Fruit fly (Drosophila melanogaster) whole organism, wandering third instar larva: ENCODE measurements around the gene Gad1.
A peak's percentile ranks its signal among the peaks of the same experiment; 100 is the strongest.

Source experiments
- Abd-B ChIP-seq: fragments of >200 bp; optimal IDR thresholded peaks from 2 replicates; lab custom pipeline; 2017; ENCODE audit warnings: missing biosample characterization, missing genetic modification characterization
- CG32264 ChIP-seq: fragments of 200-800 bp; sonication (Bioruptor generic); optimal IDR thresholded peaks from 2 replicates; lab custom pipeline; 2016; ENCODE audit warnings: missing biosample characterization, missing genetic modification characterization
- CG9705 ChIP-seq: fragments of 200-800 bp; sonication (Bioruptor generic); optimal IDR thresholded peaks from 2 replicates; lab custom pipeline; 2018; ENCODE audit warnings: missing biosample characterization, mild to moderate bottlenecking, missing genetic modification characterization
- CrebA ChIP-seq: fragments of 200-800 bp; sonication (Bioruptor generic); optimal IDR thresholded peaks from 2 replicates; lab custom pipeline; 2016; ENCODE audit warnings: missing biosample characterization, mild to moderate bottlenecking, missing genetic modification characterization, borderline replicate concordance
- Dfd ChIP-seq: fragments of >200 bp; optimal IDR thresholded peaks from 2 replicates; lab custom pipeline; 2017; ENCODE audit warnings: missing biosample characterization, missing genetic modification characterization
- Dif ChIP-seq: fragments of 200-275, 200-300 bp; sonication (Bioruptor generic); optimal IDR thresholded peaks from 2 replicates; lab custom pipeline; 2018; ENCODE audit warnings: missing biosample characterization, missing genetic modification characterization; ENCODE audit not compliant: partially characterized antibody
- GATAd ChIP-seq: sonication (Bioruptor generic); optimal IDR thresholded peaks from 2 replicates; lab custom pipeline; 2016; ENCODE audit warnings: missing biosample characterization, missing genetic modification characterization
- HLH106 ChIP-seq: fragments of 200-800 bp; optimal IDR thresholded peaks from 3 replicates; lab custom pipeline; 2019; ENCODE audit warnings: missing biosample characterization, mild to moderate bottlenecking, missing genetic modification characterization, moderate library complexity
- Hnf4 ChIP-seq: fragments of 200-800 bp; sonication (Bioruptor generic); optimal IDR thresholded peaks from 2 replicates; lab custom pipeline; 2016; ENCODE audit warnings: missing biosample characterization, mild to moderate bottlenecking, missing genetic modification characterization
- Hr78 ChIP-seq: fragments of >200 bp; optimal IDR thresholded peaks from 2 replicates; lab custom pipeline; 2017; ENCODE audit warnings: missing biosample characterization, missing genetic modification characterization
- Hr83 ChIP-seq: fragments of 200-300 bp; sonication (Bioruptor generic); optimal IDR thresholded peaks from 2 replicates; lab custom pipeline; 2016; ENCODE audit warnings: missing biosample characterization, mild to moderate bottlenecking, missing genetic modification characterization, moderate library complexity; ENCODE audit not compliant: poor library complexity, severe bottlenecking
- Jra ChIP-seq: sonication (Bioruptor generic); optimal IDR thresholded peaks from 2 replicates; lab custom pipeline; 2016; ENCODE audit warnings: missing biosample characterization, missing genetic modification characterization
- Mio ChIP-seq: sonication (Bioruptor generic); optimal IDR thresholded peaks from 2 replicates; lab custom pipeline; 2016; ENCODE audit warnings: missing biosample characterization, missing genetic modification characterization
- Myc ChIP-seq: fragments of >200 bp; optimal IDR thresholded peaks from 2 replicates; lab custom pipeline; 2017
- N ChIP-seq: fragments of >200 bp; optimal IDR thresholded peaks from 2 replicates; lab custom pipeline; 2018; ENCODE audit warnings: missing biosample characterization, missing external identifiers, missing genetic modification characterization
- OdsH ChIP-seq: fragments of 200-800 bp; sonication (Bioruptor generic); optimal IDR thresholded peaks from 2 replicates; lab custom pipeline; 2016; ENCODE audit warnings: missing biosample characterization, mild to moderate bottlenecking, missing genetic modification characterization
- Rel ChIP-seq, 2 experiments: fragments of 200-800 bp; sonication (Bioruptor generic) in 1 of 2; optimal IDR thresholded peaks; 2 replicates in 1 of 2; 3 replicates in 1 of 2; lab custom pipeline; 2016 to 2019; ENCODE audit warnings: mild to moderate bottlenecking in 2 of 2, missing biosample characterization in 2 of 2, missing genetic modification characterization in 2 of 2, moderate library complexity in 1 of 2
- Sp1 ChIP-seq: fragments of 200-800 bp; sonication (Bioruptor generic); optimal IDR thresholded peaks from 3 replicates; lab custom pipeline; 2019; ENCODE audit warnings: missing biosample characterization, mild to moderate bottlenecking, missing genetic modification characterization, moderate library complexity
- Vsx2 ChIP-seq: fragments of 200-300, 225-300 bp; sonication (Bioruptor generic); optimal IDR thresholded peaks from 2 replicates; lab custom pipeline; 2018; ENCODE audit warnings: missing biosample characterization, missing genetic modification characterization; ENCODE audit not compliant: partially characterized antibody
- br ChIP-seq: fragments of 200-800 bp; sonication (Bioruptor generic); optimal IDR thresholded peaks from 2 replicates; lab custom pipeline; 2016; ENCODE audit warnings: missing biosample characterization, missing genetic modification characterization
- brk ChIP-seq: fragments of 200-800 bp; sonication (Bioruptor generic); optimal IDR thresholded peaks from 2 replicates; lab custom pipeline; 2016; ENCODE audit warnings: missing biosample characterization, mild to moderate bottlenecking, missing genetic modification characterization
- dl ChIP-seq, 2 experiments: fragments of 175-275, 200-275 bp in 1 of 2; fragments of 200-275 bp in 1 of 2; sonication (Bioruptor generic); optimal IDR thresholded peaks; lab custom pipeline; 2018; ENCODE audit warnings: mild to moderate bottlenecking in 2 of 2, missing biosample characterization in 2 of 2, missing genetic modification characterization in 2 of 2, moderate library complexity in 2 of 2; ENCODE audit not compliant: partially characterized antibody in 2 of 2, insufficient read depth in 1 of 2
- dmrt93B ChIP-seq: fragments of 200-800 bp; sonication (Bioruptor generic); optimal IDR thresholded peaks from 2 replicates; lab custom pipeline; 2018; ENCODE audit warnings: missing biosample characterization, mild to moderate bottlenecking, missing genetic modification characterization
- dsf ChIP-seq: sonication (Bioruptor generic); optimal IDR thresholded peaks from 2 replicates; lab custom pipeline; 2016; ENCODE audit warnings: missing biosample characterization, missing genetic modification characterization, borderline replicate concordance
- ey ChIP-seq: fragments of 200-800 bp; sonication (Bioruptor generic); optimal IDR thresholded peaks from 2 replicates; lab custom pipeline; 2016; ENCODE audit warnings: missing biosample characterization, missing genetic modification characterization
- foxo ChIP-seq, 2 experiments: fragments of 200-800 bp; sonication (Bioruptor generic); optimal IDR thresholded peaks; 2 replicates in 1 of 2; 3 replicates in 1 of 2; lab custom pipeline; 2016 to 2017; ENCODE audit warnings: missing biosample characterization in 2 of 2, missing genetic modification characterization in 2 of 2
- fru ChIP-seq: fragments of 200-800 bp; sonication (Bioruptor generic); optimal IDR thresholded peaks from 3 replicates; lab custom pipeline; 2016; ENCODE audit warnings: missing biosample characterization, mild to moderate bottlenecking, missing genetic modification characterization
- h ChIP-seq: fragments of 200-800 bp; sonication (Bioruptor generic); optimal IDR thresholded peaks from 3 replicates; lab custom pipeline; 2016; ENCODE audit warnings: missing biosample characterization, mild to moderate bottlenecking, missing genetic modification characterization
- jim ChIP-seq: fragments of 175-275, 200-325 bp; sonication (Bioruptor generic); optimal IDR thresholded peaks from 2 replicates; lab custom pipeline; 2016; ENCODE audit warnings: missing biosample characterization, mild to moderate bottlenecking, missing genetic modification characterization
- lola ChIP-seq: fragments of >200 bp; optimal IDR thresholded peaks from 2 replicates; lab custom pipeline; 2017; ENCODE audit warnings: missing biosample characterization, missing genetic modification characterization
- pan ChIP-seq: fragments of >200 bp; optimal IDR thresholded peaks from 2 replicates; lab custom pipeline; 2017
- psq ChIP-seq: fragments of 200-800 bp; sonication (Bioruptor generic); optimal IDR thresholded peaks from 3 replicates; lab custom pipeline; 2017; ENCODE audit warnings: missing biosample characterization, mild to moderate bottlenecking, missing genetic modification characterization, moderate library complexity
- rgr ChIP-seq: fragments of 200-800 bp; sonication (Bioruptor generic); optimal IDR thresholded peaks from 3 replicates; lab custom pipeline; 2016; ENCODE audit warnings: missing biosample characterization, mild to moderate bottlenecking, missing genetic modification characterization
- sage ChIP-seq: fragments of 200-800 bp; sonication (Bioruptor generic); optimal IDR thresholded peaks from 2 replicates; lab custom pipeline; 2016; ENCODE audit warnings: missing biosample characterization, mild to moderate bottlenecking, missing genetic modification characterization
- sv ChIP-seq: fragments of 200-800 bp; sonication (Bioruptor generic); optimal IDR thresholded peaks from 3 replicates; lab custom pipeline; 2016; ENCODE audit warnings: missing biosample characterization, missing genetic modification characterization
- tai ChIP-seq: sonication (Bioruptor generic); optimal IDR thresholded peaks from 2 replicates; lab custom pipeline; 2016; ENCODE audit warnings: missing biosample characterization, missing genetic modification characterization
- usp ChIP-seq: fragments of >200 bp; optimal IDR thresholded peaks from 2 replicates; lab custom pipeline; 2017; ENCODE audit warnings: missing biosample characterization, missing genetic modification characterization
- woc ChIP-seq: sonication (Bioruptor generic); optimal IDR thresholded peaks from 2 replicates; lab custom pipeline; 2016; ENCODE audit warnings: missing biosample characterization, mild to moderate bottlenecking, missing genetic modification characterization

Gene Gad1

dm6 chr3L:4125709-4126108, 37.2 kb upstream of the Gad1 start:
- no peak for TF ChIP-seq Mio (GFP tag; lab: Kevin White, UChicago)

- TF ChIP-seq pan (lab: Kevin White, UChicago) (no peak), br (peak; percentile 67), rgr (GFP tag; lab: Kevin White, UChicago) (peak; percentile 70), h (GFP tag; lab: Kevin White, UChicago) (peak; percentile 78), tai (GFP tag; lab: Kevin White, UChicago) (no peak), Jra (GFP tag; lab: Kevin White, UChicago) (peak; percentile 67), CG32264 (GFP tag; lab: Kevin White, UChicago) (peak; percentile 36), Vsx2 (GFP tag; lab: Kevin White, UChicago) (peak; percentile 79), N (no peak), Hnf4 (no peak), dsf (GFP tag; lab: Kevin White, UChicago) (no peak), dmrt93B (GFP tag; lab: Kevin White, UChicago) (no peak), Dif (peak; percentile 25), OdsH (GFP tag; lab: Kevin White, UChicago) (peak; percentile 71), Dfd (GFP tag; lab: Kevin White, UChicago) (no peak), Hr83 (peak; percentile 89), sv (GFP tag; lab: Kevin White, UChicago) (no peak), Sp1 (GFP tag; lab: Kevin White, UChicago) (peak; percentile 72), CG9705 (no peak), jim (no peak), Mio (GFP tag; lab: Kevin White, UChicago) (no peak), sage (GFP tag; lab: Kevin White, UChicago) (peak; percentile 73), brk (GFP tag; lab: Kevin White, UChicago) (peak; percentile 69), Abd-B (GFP tag; lab: Kevin White, UChicago) (no peak), CrebA (no peak), usp (GFP tag; lab: Kevin White, UChicago) (no peak), Hr78 (GFP tag; lab: Kevin White, UChicago) (no peak), HLH106 (tag; lab: Kevin White, UChicago) (no peak), Rel (GFP tag; optimal IDR thresholded peaks at IDR 0.05; lab: Kevin White, UChicago) (peak; percentile 84), Rel (tag; optimal IDR thresholded peaks at IDR 0.05; lab: Kevin White, UChicago) (peak; percentile 71), foxo (GFP tag; optimal IDR thresholded peaks at IDR 0.05; lab: Kevin White, UChicago) (no peak), ey (peak; percentile 48), woc (GFP tag; lab: Kevin White, UChicago) (peak; percentile 58), GATAd (GFP tag; lab: Kevin White, UChicago) (no peak), psq (GFP tag; lab: Kevin White, UChicago) (peak; percentile 54), Myc (no peak), fru (peak; percentile 78), lola (GFP tag; lab: Kevin White, UChicago) (no peak), dl (GFP tag; optimal IDR thresholded peaks at IDR 0.05; lab: Kevin White, UChicago; ENCODE audit: insufficient read depth in 1 of 2, partially characterized antibody in 2 of 2) (no peak)
Measured at dm6 chr3L:4122185-4122767, 33.7 kb upstream of the Gad1 start, which contains the start of gene Chd64. Chd64 (minus strand) TSS chr3L:4122388.

- TF ChIP-seq Jra (GFP tag; lab: Kevin White, UChicago) (no peak), CG32264 (GFP tag; lab: Kevin White, UChicago) (no peak), foxo (GFP tag; optimal IDR thresholded peaks at IDR 0.05; lab: Kevin White, UChicago) (no peak), fru (no peak), sv (GFP tag; lab: Kevin White, UChicago) (no peak), tai (GFP tag; lab: Kevin White, UChicago) (no peak), OdsH (GFP tag; lab: Kevin White, UChicago) (no peak), lola (GFP tag; lab: Kevin White, UChicago) (no peak)
Measured at dm6 chr3L:4121589-4121988, 33.0 kb upstream of the Gad1 start.
